Fruit fly (Drosophila melanogaster) whole organism, embryonic: Measurements from ENCODE around the gene CG31021.

ENCODE experiments used
- CG14050 ChIP-seq: fragments of 200-800 bp; sonication (Bioruptor generic); IDR thresholded peaks from 3 replicates; pipeline ENCODE4 v1.3.6; 2022; ENCODE audit warnings: missing biosample characterization, missing genetic modification characterization
- CG17568 ChIP-seq: fragments of 200-800 bp; sonication (Bioruptor generic); optimal IDR thresholded peaks from 2 replicates; lab custom pipeline; 2018; ENCODE audit warnings: missing biosample characterization, mild to moderate bottlenecking, missing genetic modification characterization, moderate library complexity
- CG7987 ChIP-seq: fragments of 200-800 bp; sonication (Bioruptor generic); optimal IDR thresholded peaks from 2 replicates; lab custom pipeline; 2018; ENCODE audit warnings: missing biosample characterization, mild to moderate bottlenecking, missing genetic modification characterization, moderate library complexity
- Usf ChIP-seq: fragments of 200-800 bp; sonication (Bioruptor generic); optimal IDR thresholded peaks from 2 replicates; lab custom pipeline; 2017; ENCODE audit warnings: missing genotype, missing biosample characterization, missing genetic modification characterization

- TF ChIP-seq Usf (GFP tag; lab: Kevin White, UChicago), result peak; percentile 69
- peak; percentile 93 for TF ChIP-seq CG14050
- TF ChIP-seq CG7987 (GFP tag; lab: Kevin White, UChicago), result peak; percentile 85
- TF ChIP-seq CG17568 (GFP tag; lab: Kevin White, UChicago), result peak; percentile 78
These were observed 1.6 kb upstream of the CG31021 start for dm6 chr3R:30600154-30601009.
